Fruit fly (Drosophila melanogaster): ENCODE measurements around the gene abd-A.

The abd-A gene

dm6 chr3R:16793935-16794589 is 35.8 kb downstream of the abd-A start (continued):
- TF ChIP-seq CG11456 (GFP tag; IDR thresholded peaks at IDR 0.05) (no peak), ranshi (GFP tag; IDR thresholded peaks at IDR 0.05) (no peak), Tbp (GFP tag; optimal IDR thresholded peaks at IDR 0.05) (no peak), emc (GFP tag; optimal IDR thresholded peaks at IDR 0.05) (no peak), jumu (GFP tag; optimal IDR thresholded peaks at IDR 0.05) (peak; percentile 41), CG31388 (GFP tag; optimal IDR thresholded peaks at IDR 0.05) (no peak), CG10543 (GFP tag; optimal IDR thresholded peaks at IDR 0.05) (peak; percentile 33), ab (GFP tag; optimal IDR thresholded peaks at IDR 0.05) (no peak), CG15514 (GFP tag; optimal IDR thresholded peaks at IDR 0.05) (peak; percentile 54), CG17359 (tag; optimal IDR thresholded peaks at IDR 0.05) (peak; percentile 60), CG16815 (GFP tag; optimal IDR thresholded peaks at IDR 0.05) (peak; percentile 46), Deaf1 (tag; optimal IDR thresholded peaks at IDR 0.05) (peak; percentile 63), cwo (GFP tag; optimal IDR thresholded peaks at IDR 0.05) (peak; percentile 68), Fer3 (tag; optimal IDR thresholded peaks at IDR 0.05) (peak; percentile 54), Sry-β (GFP tag; optimal IDR thresholded peaks at IDR 0.05) (no peak), lab (GFP tag; optimal IDR thresholded peaks at IDR 0.05) (peak; percentile 69), peb (GFP tag; IDR thresholded peaks at IDR 0.05) (no peak), slp2 (GFP tag; optimal IDR thresholded peaks at IDR 0.05) (peak; percentile 41), Xrp1 (GFP tag; IDR thresholded peaks at IDR 0.05) (peak; percentile 66; the same call in 1 of the 2 replicates), CG11247 (GFP tag; IDR thresholded peaks at IDR 0.05) (no peak), Antp (GFP tag; optimal IDR thresholded peaks at IDR 0.05) (no peak), CG3407 (GFP tag; optimal IDR thresholded peaks at IDR 0.05) (peak; percentile 29), fru (optimal IDR thresholded peaks at IDR 0.05) (no peak), bcd (GFP tag; optimal IDR thresholded peaks at IDR 0.05) (peak; percentile 66), CG11398 (GFP tag; optimal IDR thresholded peaks at IDR 0.05) (no peak), CG16813 (GFP tag; IDR thresholded peaks at IDR 0.05; ENCODE audit: partially characterized antibody) (no peak), CG11560 (tag; IDR thresholded peaks at IDR 0.05) (no peak), chif (GFP tag; optimal IDR thresholded peaks at IDR 0.05) (peak; percentile 26 to 45), gsb (GFP tag; IDR thresholded peaks at IDR 0.05) (no peak), dati (GFP tag; IDR thresholded peaks at IDR 0.05) (no peak), CG12299 (tag; optimal IDR thresholded peaks at IDR 0.05) (peak; percentile 20), usp (GFP tag; optimal IDR thresholded peaks at IDR 0.05) (no peak), odd (GFP tag; optimal IDR thresholded peaks at IDR 0.05) (peak; percentile 38), en (GFP tag; optimal IDR thresholded peaks at IDR 0.05) (no peak), wek (GFP tag; optimal IDR thresholded peaks at IDR 0.05) (no peak), Aef1 (GFP tag; IDR thresholded peaks at IDR 0.05) (no peak; the same call in 2 of the 3 replicates), sd (tag; optimal IDR thresholded peaks at IDR 0.05) (no peak), az2 (GFP tag; optimal IDR thresholded peaks at IDR 0.05) (peak; percentile 63), inv (GFP tag; IDR thresholded peaks at IDR 0.05; ENCODE audit: partially characterized antibody) (no peak), kni (GFP tag; optimal IDR thresholded peaks at IDR 0.05) (no peak), CG7987 (GFP tag; optimal IDR thresholded peaks at IDR 0.05) (peak; percentile 26), CG14667 (GFP tag; IDR thresholded peaks at IDR 0.05) (no peak; the same call in 1 of the 2 replicates), grn (GFP tag; optimal IDR thresholded peaks at IDR 0.05) (no peak), Gug (GFP tag; IDR thresholded peaks at IDR 0.05) (no peak), ssp (GFP tag; IDR thresholded peaks at IDR 0.05) (0 out of 2 replicates have a peak, but pooled peaks have one; percentile 14), CG10267 (tag; optimal IDR thresholded peaks at IDR 0.05) (peak; percentile 62), danr (GFP tag; IDR thresholded peaks at IDR 0.05) (no peak), NK7.1 (GFP tag; optimal IDR thresholded peaks at IDR 0.05) (peak; percentile 11), p53 (GFP tag; optimal IDR thresholded peaks at IDR 0.05) (no peak), Taf1 (GFP tag; IDR thresholded peaks at IDR 0.05) (no peak), Poxn (GFP tag; IDR thresholded peaks at IDR 0.05) (no peak)
